Worm (Caenorhabditis elegans) whole organism, L4/young adult: Measurements from ENCODE around the gene Y43F8C.17.

Source experiments
- W03F9.2 ChIP-seq: fragments of 150-350 bp; optimal IDR thresholded peaks from 2 replicates; lab custom pipeline; 2014; ENCODE audit warnings: missing biosample characterization, missing genetic modification characterization
- him-1 ChIP-seq: sonication (generic microtip); optimal IDR thresholded peaks from 2 replicates; lab custom pipeline; 2016; ENCODE audit warnings: missing genotype, missing genetic modification reagents, missing genetic modification characterization, missing compliant biosample characterization

DNA sequence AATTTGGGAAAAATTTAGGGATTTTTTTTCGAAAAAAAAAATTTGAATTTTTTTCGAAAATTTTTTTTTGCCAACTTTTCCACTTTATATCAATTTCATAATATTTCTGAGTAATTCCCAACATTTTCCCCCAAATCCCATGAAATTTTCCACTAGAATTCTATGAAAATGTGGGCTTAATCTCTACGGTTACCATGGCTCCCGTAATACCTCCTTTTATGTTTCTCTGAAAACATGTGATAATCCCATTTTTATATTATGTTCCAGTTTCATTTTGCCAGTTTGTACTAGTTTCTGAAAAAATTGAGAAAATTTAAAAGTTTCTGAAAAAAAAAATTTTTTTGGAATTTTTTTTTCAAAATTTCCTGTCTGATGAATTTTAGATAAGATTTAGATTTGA is 47.7 kb upstream of the Y43F8C.17 start:
- TF ChIP-seq him-1 (tag; lab: Kevin White, UChicago) (no peak), W03F9.2 (tag; lab: Kevin White, UChicago) (no peak)
